Fruit fly (Drosophila melanogaster): Measurements from ENCODE around the gene CG6333.

CG6333 gene

dm6 chr3L:17532898-17533700, 47.1 kb upstream of the CG6333 start (continued):
- TF ChIP-seq cato (GFP tag; optimal IDR thresholded peaks at IDR 0.05; ENCODE audit: borderline replicate concordance): no peak
- no peak for TF ChIP-seq z (GFP tag; IDR thresholded peaks at IDR 0.05)
- TF ChIP-seq CG8944 (GFP tag; optimal IDR thresholded peaks at IDR 0.05): no peak
- no peak for TF ChIP-seq Tbp (GFP tag; optimal IDR thresholded peaks at IDR 0.05)
- peak; percentile 68; the same call in 1 of the 2 replicates for TF ChIP-seq chm (GFP tag; IDR thresholded peaks at IDR 0.05)
- TF ChIP-seq Scr (GFP tag; IDR thresholded peaks at IDR 0.05; ENCODE audit: partially characterized antibody): peak; percentile 30; the same call in 1 of the 2 replicates
- no peak for TF ChIP-seq chif (GFP tag; optimal IDR thresholded peaks at IDR 0.05)
- peak; percentile 80 for TF ChIP-seq abd-A (tag; optimal IDR thresholded peaks at IDR 0.05)
- peak; percentile 16 for TF ChIP-seq Asciz (GFP tag; optimal IDR thresholded peaks at IDR 0.05)
- peak; percentile 5 for TF ChIP-seq Ssrp (tag; optimal IDR thresholded peaks at IDR 0.05)
- 0 out of 2 replicates have a peak, but pooled peaks have one; percentile 34 for TF ChIP-seq Nf-YA (GFP tag; IDR thresholded peaks at IDR 0.05)
- TF ChIP-seq Mrtf (GFP tag; IDR thresholded peaks at IDR 0.05): no peak
- TF ChIP-seq CG4282 (GFP tag; optimal IDR thresholded peaks at IDR 0.05): no peak
- no peak for TF ChIP-seq CG5245 (GFP tag; optimal IDR thresholded peaks at IDR 0.05)
- TF ChIP-seq ac (GFP tag; optimal IDR thresholded peaks at IDR 0.05): no peak
- no peak for TF ChIP-seq GATAe (GFP tag; conservative IDR thresholded peaks at IDR 0.05)
- TF ChIP-seq Sox102F (GFP tag; optimal IDR thresholded peaks at IDR 0.05): peak; percentile 33
- no peak for TF ChIP-seq CG7786 (GFP tag; optimal IDR thresholded peaks at IDR 0.05)
- TF ChIP-seq wek (GFP tag; optimal IDR thresholded peaks at IDR 0.05): peak; percentile 43
- TF ChIP-seq jigr1 (GFP tag; IDR thresholded peaks at IDR 0.05): no peak
- peak; percentile 18; the same call in 1 of the 2 replicates for TF ChIP-seq esg (GFP tag; conservative IDR thresholded peaks at IDR 0.05)
- no peak for TF ChIP-seq knrl (GFP tag; IDR thresholded peaks at IDR 0.05; ENCODE audit: partially characterized antibody)
- TF ChIP-seq trem (tag; optimal IDR thresholded peaks at IDR 0.05): peak; percentile 3
- no peak for TF ChIP-seq Dfd (GFP tag; optimal IDR thresholded peaks at IDR 0.05)
- TF ChIP-seq CG18262 (tag; optimal IDR thresholded peaks at IDR 0.05): peak; percentile 31
- TF ChIP-seq nau (GFP tag; optimal IDR thresholded peaks at IDR 0.05): peak; percentile 17
- TF ChIP-seq ATbp (GFP tag; optimal IDR thresholded peaks at IDR 0.05): no peak
- TF ChIP-seq HLH4C (GFP tag; IDR thresholded peaks at IDR 0.05; ENCODE audit: partially characterized antibody): no peak
- TF ChIP-seq CG11696 (GFP tag; IDR thresholded peaks at IDR 0.05): 0 out of 2 replicates have a peak, but pooled peaks have one; percentile 24
- TF ChIP-seq NfI (GFP tag; optimal IDR thresholded peaks at IDR 0.05): no peak
- TF ChIP-seq CG7839 (tag; optimal IDR thresholded peaks at IDR 0.05): peak; percentile 36
- 0 out of 2 replicates have a peak, but pooled peaks have one; percentile 41 for TF ChIP-seq CG9215 (GFP tag; IDR thresholded peaks at IDR 0.05)
- TF ChIP-seq CG10274 (GFP tag; optimal IDR thresholded peaks at IDR 0.05): no peak
- TF ChIP-seq Six4 (GFP tag; optimal IDR thresholded peaks at IDR 0.05): no peak
- TF ChIP-seq D19B (GFP tag; optimal IDR thresholded peaks at IDR 0.05): peak; percentile 15
- TF ChIP-seq CG2129 (GFP tag; IDR thresholded peaks at IDR 0.05; ENCODE audit: partially characterized antibody): no peak
- peak; percentile 47 for TF ChIP-seq zfh2 (GFP tag; optimal IDR thresholded peaks at IDR 0.05)
- no peak for TF ChIP-seq CG6791 (GFP tag; IDR thresholded peaks at IDR 0.05; ENCODE audit: partially characterized antibody)
- TF ChIP-seq CG1832 (GFP tag; optimal IDR thresholded peaks at IDR 0.05): peak; percentile 93
- no peak for TF ChIP-seq CG3407 (GFP tag; optimal IDR thresholded peaks at IDR 0.05)
- TF ChIP-seq vnd (GFP tag; IDR thresholded peaks at IDR 0.05; ENCODE audit: partially characterized antibody): 0 out of 3 replicates have a peak, but pooled peaks have one; percentile 11
- no peak for TF ChIP-seq CG7357 (GFP tag; IDR thresholded peaks at IDR 0.05)
- no peak for TF ChIP-seq Nf-YB (GFP tag; optimal IDR thresholded peaks at IDR 0.05)
- no peak for TF ChIP-seq dati (GFP tag; IDR thresholded peaks at IDR 0.05)
- no peak for TF ChIP-seq slp2 (GFP tag; optimal IDR thresholded peaks at IDR 0.05)
- peak; percentile 89 for TF ChIP-seq Lhr (GFP tag; optimal IDR thresholded peaks at IDR 0.05)
- peak; percentile 75 for TF ChIP-seq sug (tag; optimal IDR thresholded peaks at IDR 0.05)
- no peak for TF ChIP-seq CG17568 (GFP tag; optimal IDR thresholded peaks at IDR 0.05)

All from whole organism, embryonic.